Worm (Caenorhabditis elegans) whole organism, young adult: ENCODE results near the gene T05C12.15.
A peak's percentile ranks its signal among the peaks of the same experiment; 100 is the strongest.

Source experiments
- B0261.1 ChIP-seq: sonication (generic microtip); optimal IDR thresholded peaks from 2 replicates; lab custom pipeline; 2016; ENCODE audit warnings: mild to moderate bottlenecking, missing genetic modification characterization, moderate library complexity, missing compliant biosample characterization
- B0336.3 ChIP-seq: fragments of 200-800 bp; sonication (Bioruptor generic); IDR thresholded peaks from 2 replicates; pipeline ENCODE4 v1.3.6; 2022; ENCODE audit warnings: missing genetic modification characterization, missing compliant biosample characterization
- C17E4.6 ChIP-seq: fragments of 200-800 bp; sonication (Bioruptor generic); IDR thresholded peaks from 2 replicates; pipeline ENCODE4 v1.3.6; 2022; ENCODE audit warnings: missing genetic modification reagents, missing genetic modification characterization, missing compliant biosample characterization
- F52B5.7 ChIP-seq: sonication (generic microtip); optimal IDR thresholded peaks from 2 replicates; lab custom pipeline; 2016; ENCODE audit warnings: mild to moderate bottlenecking, missing genetic modification characterization, missing compliant biosample characterization
- T07F8.4 ChIP-seq: sonication (generic microtip); optimal IDR thresholded peaks from 2 replicates; lab custom pipeline; 2016; ENCODE audit warnings: mild to moderate bottlenecking, missing genetic modification characterization, moderate library complexity, missing compliant biosample characterization
- Y53G8AR.9 ChIP-seq: fragments of 200-800 bp; sonication (Bioruptor generic); conservative IDR thresholded peaks from 2 replicates; pipeline ENCODE4 v1.3.6; 2022; ENCODE audit warnings: missing genetic modification reagents, missing genetic modification characterization, missing compliant biosample characterization
- ama-1 ChIP-seq, 3 experiments: fragments of 150-350 bp in 1 of 3; sonication (generic microtip) in 2 of 3; optimal IDR thresholded peaks; 2 replicates each; lab custom pipeline; 2014 to 2018; ENCODE audit warnings: missing biosample characterization in 2 of 3, missing genetic modification characterization in 2 of 3, missing genetic modification reagents in 2 of 3
- aptf-2 ChIP-seq: fragments of 200-800 bp; sonication (Bioruptor generic); conservative IDR thresholded peaks from 2 replicates; pipeline ENCODE4 v1.3.6; 2022; ENCODE audit warnings: missing genetic modification reagents, missing genetic modification characterization, missing compliant biosample characterization
- atf-7 ChIP-seq: sonication (generic microtip); optimal IDR thresholded peaks from 2 replicates; lab custom pipeline; 2017; ENCODE audit warnings: mild to moderate bottlenecking, missing genetic modification characterization, missing compliant biosample characterization
- athp-1 ChIP-seq: sonication (generic microtip); optimal IDR thresholded peaks from 2 replicates; lab custom pipeline; 2017; ENCODE audit warnings: mild to moderate bottlenecking, missing genetic modification characterization, missing compliant biosample characterization
- cebp-1 ChIP-seq, 2 experiments: fragments of 200-800 bp in 1 of 2; sonication (Bioruptor generic) in 1 of 2; sonication (generic microtip) in 1 of 2; IDR thresholded peaks in 1 of 2; optimal IDR thresholded peaks in 1 of 2; 2 replicates each; pipeline versions ENCODE4 v1.3.6 to Lab custom; 2017 to 2022; ENCODE audit warnings: missing compliant biosample characterization in 2 of 2, missing genetic modification characterization in 2 of 2, mild to moderate bottlenecking in 1 of 2, missing genetic modification reagents in 1 of 2, moderate library complexity in 1 of 2
- ceh-27 ChIP-seq: fragments of 200-800 bp; sonication (Bioruptor generic); optimal IDR thresholded peaks from 2 replicates; lab custom pipeline; 2018; ENCODE audit warnings: mild to moderate bottlenecking, missing genetic modification characterization, moderate library complexity, missing compliant biosample characterization
- ceh-40 ChIP-seq: fragments of 200-800 bp; sonication (Bioruptor generic); IDR thresholded peaks from 2 replicates; pipeline ENCODE4 v1.3.6; 2022; ENCODE audit warnings: missing genetic modification characterization, missing compliant biosample characterization
- ceh-79 ChIP-seq: sonication (generic microtip); optimal IDR thresholded peaks from 2 replicates; lab custom pipeline; 2017; ENCODE audit warnings: mild to moderate bottlenecking, missing genetic modification characterization, missing compliant biosample characterization
- ceh-91 ChIP-seq: fragments of 200-800 bp; sonication (Bioruptor generic); IDR thresholded peaks from 2 replicates; pipeline ENCODE4 v1.3.6; 2022; ENCODE audit warnings: missing genetic modification reagents, missing genetic modification characterization, missing compliant biosample characterization
- dox-1 ChIP-seq: fragments of 200-800 bp; sonication (Bioruptor generic); IDR thresholded peaks from 2 replicates; pipeline ENCODE4 v1.3.6; 2022; ENCODE audit warnings: missing genetic modification reagents, missing genetic modification characterization, missing compliant biosample characterization
- efl-1 ChIP-seq: fragments of 150-350 bp; optimal IDR thresholded peaks from 2 replicates; lab custom pipeline; 2014; ENCODE audit warnings: missing biosample characterization, missing genetic modification reagents, missing genetic modification characterization
- egrh-3 ChIP-seq: fragments of 200-800 bp; sonication (Bioruptor generic); IDR thresholded peaks from 2 replicates; pipeline ENCODE4 v1.3.6; 2022; ENCODE audit warnings: missing genetic modification reagents, missing genetic modification characterization, missing compliant biosample characterization
- fkh-3 ChIP-seq: sonication (generic microtip); optimal IDR thresholded peaks from 2 replicates; lab custom pipeline; 2016; ENCODE audit warnings: mild to moderate bottlenecking, missing genetic modification characterization, missing compliant biosample characterization
- hmg-1.2 ChIP-seq: fragments of 200-800 bp; sonication (Bioruptor generic); IDR thresholded peaks from 2 replicates; pipeline ENCODE4 v1.3.6; 2022; ENCODE audit warnings: missing genetic modification reagents, missing genetic modification characterization, missing compliant biosample characterization
- let-526 ChIP-seq: fragments of 200-800 bp; sonication (Bioruptor generic); IDR thresholded peaks from 2 replicates; pipeline ENCODE4 v1.3.6; 2022; ENCODE audit warnings: missing genetic modification reagents, missing genetic modification characterization, missing compliant biosample characterization
- let-607 ChIP-seq, 2 experiments: fragments of 200-800 bp in 1 of 2; sonication (Bioruptor generic) in 1 of 2; sonication (generic microtip) in 1 of 2; optimal IDR thresholded peaks; 2 replicates each; lab custom pipeline; 2016 to 2018; ENCODE audit warnings: mild to moderate bottlenecking in 2 of 2, missing compliant biosample characterization in 2 of 2, missing genetic modification characterization in 2 of 2, moderate library complexity in 2 of 2, missing genotype in 1 of 2
- lin-40 ChIP-seq: sonication (generic microtip); optimal IDR thresholded peaks from 2 replicates; lab custom pipeline; 2016; ENCODE audit warnings: missing genetic modification characterization, mild to moderate bottlenecking, missing compliant biosample characterization, missing genotype, missing genetic modification reagents
- lir-1 ChIP-seq: fragments of 200-800 bp; sonication (Bioruptor generic); conservative IDR thresholded peaks from 2 replicates; pipeline ENCODE4 v1.3.6; 2022; ENCODE audit warnings: missing genetic modification reagents, missing genetic modification characterization, missing compliant biosample characterization
- lsl-1 ChIP-seq: fragments of 200-800 bp; sonication (Bioruptor generic); optimal IDR thresholded peaks from 2 replicates; lab custom pipeline; 2018; ENCODE audit warnings: mild to moderate bottlenecking, missing genetic modification characterization, moderate library complexity, missing compliant biosample characterization
- lsy-27 ChIP-seq: sonication (generic microtip); optimal IDR thresholded peaks from 2 replicates; lab custom pipeline; 2017; ENCODE audit warnings: missing genetic modification characterization, mild to moderate bottlenecking, missing compliant biosample characterization, antibody characterized with exemption, missing genotype, borderline replicate concordance; ENCODE audit not compliant: insufficient read depth
- madf-8 ChIP-seq: fragments of 200-800 bp; sonication (Bioruptor generic); conservative IDR thresholded peaks from 2 replicates; pipeline ENCODE4 v1.3.6; 2022; ENCODE audit warnings: missing genetic modification reagents, missing genetic modification characterization, missing compliant biosample characterization
- mcd-1 ChIP-seq: fragments of 200-800 bp; sonication (Bioruptor generic); IDR thresholded peaks from 2 replicates; pipeline ENCODE4 v1.3.6; 2022; ENCODE audit warnings: missing genetic modification reagents, missing genetic modification characterization, missing compliant biosample characterization
- mxl-1 ChIP-seq: sonication (generic microtip); optimal IDR thresholded peaks from 2 replicates; lab custom pipeline; 2016; ENCODE audit warnings: missing genetic modification characterization, missing compliant biosample characterization
- nhr-120 ChIP-seq: fragments of 200-800 bp; sonication (Bioruptor generic); IDR thresholded peaks from 2 replicates; pipeline ENCODE4 v1.3.6; 2022; ENCODE audit warnings: missing genetic modification characterization, missing compliant biosample characterization
- nhr-27 ChIP-seq: fragments of 200-800 bp; sonication (Bioruptor generic); optimal IDR thresholded peaks from 2 replicates; lab custom pipeline; 2018; ENCODE audit warnings: mild to moderate bottlenecking, missing genetic modification characterization, moderate library complexity, missing compliant biosample characterization
- nhr-80 ChIP-seq: sonication (generic microtip); optimal IDR thresholded peaks from 2 replicates; lab custom pipeline; 2016; ENCODE audit warnings: missing genetic modification characterization, missing compliant biosample characterization
- pbrm-1 ChIP-seq: fragments of 200-800 bp; sonication (Bioruptor generic); IDR thresholded peaks from 2 replicates; pipeline ENCODE4 v1.3.6; 2022; ENCODE audit warnings: missing genetic modification reagents, missing genetic modification characterization, missing compliant biosample characterization
- repo-1 ChIP-seq: sonication (generic microtip); optimal IDR thresholded peaks from 2 replicates; lab custom pipeline; 2017; ENCODE audit warnings: mild to moderate bottlenecking, missing genetic modification characterization, missing compliant biosample characterization
- sea-2 ChIP-seq: fragments of 200-800 bp; sonication (Bioruptor generic); IDR thresholded peaks from 2 replicates; pipeline ENCODE4 v1.3.6; 2022; ENCODE audit warnings: missing genetic modification characterization, missing compliant biosample characterization
- somi-1 ChIP-seq: fragments of 200-800 bp; sonication (Bioruptor generic); optimal IDR thresholded peaks from 2 replicates; lab custom pipeline; 2018; ENCODE audit warnings: mild to moderate bottlenecking, missing genetic modification characterization, missing compliant biosample characterization
- unc-62 ChIP-seq: fragments of 150-350 bp; optimal IDR thresholded peaks from 2 replicates; lab custom pipeline; 2014; ENCODE audit warnings: missing biosample characterization, missing genetic modification reagents, missing genetic modification characterization
- zfh-2 ChIP-seq: fragments of 200-800 bp; sonication (Bioruptor generic); conservative IDR thresholded peaks from 2 replicates; pipeline ENCODE4 v1.3.6; 2022; ENCODE audit warnings: missing genetic modification reagents, missing genetic modification characterization, missing compliant biosample characterization

Gene T05C12.15

ce11 chrII:8128273-8129039 is 40.9 kb upstream of the T05C12.15 start (continued):
- no peak for TF ChIP-seq lsl-1 (GFP tag; lab: Kevin White, UChicago)
- peak; percentile 55; the same call in 1 of the 2 replicates for TF ChIP-seq ceh-40 (GFP tag; lab: Robert Waterston, UW)
- peak; percentile 99 for TF ChIP-seq zfh-2 (GFP tag; lab: Robert Waterston, UW)
- no peak for TF ChIP-seq nhr-120
- no peak for TF ChIP-seq atf-7 (tag; lab: Kevin White, UChicago)
- TF ChIP-seq hmg-1.2 (GFP tag; lab: Robert Waterston, UW), result 0 out of 2 replicates have a peak, but pooled peaks have one; percentile 10
- TF ChIP-seq lir-1, result peak; percentile 11; the same call in 1 of the 2 replicates
- peak; percentile 28 for TF ChIP-seq repo-1 (tag; lab: Kevin White, UChicago)
- TF ChIP-seq mcd-1 (GFP tag; lab: Robert Waterston, UW), result peak; percentile 38; the same call in 1 of the 2 replicates
- peak; percentile 25 for TF ChIP-seq ceh-27 (GFP tag; lab: Kevin White, UChicago)
- TF ChIP-seq F52B5.7 (tag; lab: Kevin White, UChicago), result peak; percentile 72
- no peak for TF ChIP-seq madf-8 (GFP tag; lab: Robert Waterston, UW)
- TF ChIP-seq let-526 (GFP tag; lab: Robert Waterston, UW), result peak; percentile 50; the same call in 1 of the 2 replicates
- peak; percentile 95 for TF ChIP-seq cebp-1 (GFP tag; IDR thresholded peaks at IDR 0.05; lab: Robert Waterston, UW)
- TF ChIP-seq cebp-1 (tag; optimal IDR thresholded peaks at IDR 0.05; lab: Kevin White, UChicago), result peak; percentile 93
- TF ChIP-seq B0336.3, result no peak
- TF ChIP-seq unc-62 (GFP tag; lab: Kevin White, UChicago), result peak; percentile 52
- TF ChIP-seq T07F8.4 (tag; lab: Kevin White, UChicago), result no peak

- 0 out of 2 replicates have a peak, but pooled peaks have one; percentile 29 for TF ChIP-seq cebp-1 (GFP tag; IDR thresholded peaks at IDR 0.05; lab: Robert Waterston, UW)
- TF ChIP-seq cebp-1 (tag; optimal IDR thresholded peaks at IDR 0.05; lab: Kevin White, UChicago), result peak; percentile 85
- no peak for TF ChIP-seq sea-2 (GFP tag; lab: Robert Waterston, UW)
- no peak for TF ChIP-seq nhr-27
- 0 out of 2 replicates have a peak, but pooled peaks have one; percentile 5 for TF ChIP-seq zfh-2 (GFP tag; lab: Robert Waterston, UW)
- no peak for TF ChIP-seq madf-8 (GFP tag; lab: Robert Waterston, UW)
- no peak for TF ChIP-seq B0261.1
- TF ChIP-seq efl-1 (GFP tag; lab: Kevin White, UChicago), result peak; percentile 13
- no peak for TF ChIP-seq mxl-1 (tag; lab: Kevin White, UChicago)
- TF ChIP-seq, all 124 proteins: peak for 3
Measured at ce11 chrII:8129040-8129387, 40.4 kb upstream of the T05C12.15 start.

- no peak for TF ChIP-seq fkh-3 (tag; lab: Kevin White, UChicago)
- TF ChIP-seq lin-40, result no peak
- TF ChIP-seq nhr-80 (tag; lab: Kevin White, UChicago), result peak; percentile 66
Measured at ce11 chrII:8129495-8130010, 39.8 kb upstream of the T05C12.15 start, which contains the start of gene ulp-4. Gene ulp-4 (plus strand): TSS chrII:8129960.

ce11 chrII:8130792-8131191 is 38.6 kb upstream of the T05C12.15 start:
- TF ChIP-seq B0261.1 (no peak), hmg-1.2 (GFP tag; lab: Robert Waterston, UW) (0 out of 2 replicates have a peak, but pooled peaks have one; percentile 5), cebp-1 (GFP tag; IDR thresholded peaks at IDR 0.05; lab: Robert Waterston, UW) (no peak), cebp-1 (tag; optimal IDR thresholded peaks at IDR 0.05; lab: Kevin White, UChicago) (peak; percentile 28), dox-1 (0 out of 2 replicates have a peak, but pooled peaks have one; percentile 11)

ce11 chrII:8131413-8131966 is 37.9 kb upstream of the T05C12.15 start:
- TF ChIP-seq pbrm-1 (no peak), let-607 (tag; optimal IDR thresholded peaks at IDR 0.05; lab: Kevin White, UChicago) (no peak), ceh-79 (no peak), egrh-3 (GFP tag; lab: Robert Waterston, UW) (no peak), lsy-27 (tag; lab: Kevin White, UChicago) (no peak), ama-1 (optimal IDR thresholded peaks at IDR 0.05; lab: Kevin White, UChicago) (no peak), ama-1 (GFP tag; optimal IDR thresholded peaks at IDR 0.05; lab: Kevin White, UChicago) (no peak), ceh-91 (GFP tag; lab: Robert Waterston, UW) (no peak), aptf-2 (GFP tag; lab: Robert Waterston, UW) (no peak), C17E4.6 (GFP tag; lab: Robert Waterston, UW) (no peak), Y53G8AR.9 (GFP tag; lab: Robert Waterston, UW) (0 out of 2 replicates have a peak, but pooled peaks have one; percentile 18), athp-1 (tag; lab: Kevin White, UChicago) (no peak), somi-1 (GFP tag; lab: Kevin White, UChicago) (no peak)
